Worm (Caenorhabditis elegans) whole organism, L1 larva: Measurements from ENCODE around the gene K02E10.7.

Source experiments
- Y116A8C.19 ChIP-seq: sonication (generic microtip); optimal IDR thresholded peaks from 2 replicates; lab custom pipeline; 2016; ENCODE audit warnings: missing compliant biosample characterization, missing genetic modification characterization, borderline replicate concordance
- alr-1 ChIP-seq: fragments of 200-800 bp; sonication (Bioruptor generic); optimal IDR thresholded peaks from 2 replicates; lab custom pipeline; 2018; ENCODE audit warnings: borderline replicate concordance, mild to moderate bottlenecking, missing genetic modification characterization, missing compliant biosample characterization
- ceh-82 ChIP-seq, 3 experiments: fragments of 150-350 bp in 1 of 3; sonication (generic microtip) in 2 of 3; optimal IDR thresholded peaks; 2 replicates each; lab custom pipeline; 2014 to 2017; ENCODE audit warnings: missing biosample characterization in 3 of 3, missing genetic modification characterization in 3 of 3
- ceh-90 ChIP-seq: sonication (generic microtip); optimal IDR thresholded peaks from 2 replicates; lab custom pipeline; 2016; ENCODE audit warnings: missing genetic modification characterization, missing compliant biosample characterization
- ces-1 ChIP-seq: fragments of 150-350 bp; optimal IDR thresholded peaks from 2 replicates; lab custom pipeline; 2014; ENCODE audit warnings: missing biosample characterization, missing genetic modification reagents, missing genetic modification characterization
- dpl-1 ChIP-seq, 3 experiments: fragments of 150-350 bp in 2 of 3; sonication (generic microtip) in 1 of 3; optimal IDR thresholded peaks; 2 replicates each; lab custom pipeline; 2014 to 2017; ENCODE audit warnings: missing biosample characterization in 3 of 3, missing genetic modification characterization in 3 of 3, missing genetic modification reagents in 3 of 3
- dsc-1 ChIP-seq: sonication (generic microtip); optimal IDR thresholded peaks from 2 replicates; lab custom pipeline; 2016; ENCODE audit warnings: mild to moderate bottlenecking, missing genetic modification characterization, missing compliant biosample characterization
- ets-5 ChIP-seq: fragments of 200-800 bp; sonication (Bioruptor generic); IDR thresholded peaks from 2 replicates; pipeline ENCODE4 v1.3.6; 2022; ENCODE audit warnings: missing genetic modification characterization, missing compliant biosample characterization
- fkh-10 ChIP-seq: sonication (generic microtip); optimal IDR thresholded peaks from 2 replicates; lab custom pipeline; 2017; ENCODE audit warnings: missing biosample characterization, missing genetic modification reagents, missing genetic modification characterization
- fkh-8 ChIP-seq: sonication (generic microtip); optimal IDR thresholded peaks from 2 replicates; lab custom pipeline; 2016; ENCODE audit warnings: mild to moderate bottlenecking, missing genetic modification characterization, missing compliant biosample characterization
- fos-1 ChIP-seq: fragments of 150-350 bp; optimal IDR thresholded peaks from 2 replicates; lab custom pipeline; 2014; ENCODE audit warnings: missing biosample characterization, missing genetic modification characterization
- hlh-17 ChIP-seq: fragments of 200-800 bp; sonication (Bioruptor generic); optimal IDR thresholded peaks from 2 replicates; lab custom pipeline; 2018; ENCODE audit warnings: missing genetic modification characterization, mild to moderate bottlenecking, missing compliant biosample characterization, moderate library complexity, borderline replicate concordance
- hlh-4 ChIP-seq: sonication (generic microtip); optimal IDR thresholded peaks from 2 replicates; lab custom pipeline; 2016; ENCODE audit warnings: mild to moderate bottlenecking, missing genetic modification characterization, missing compliant biosample characterization
- lin-13 ChIP-seq: fragments of 150-350 bp; optimal IDR thresholded peaks from 2 replicates; lab custom pipeline; 2014; ENCODE audit warnings: missing biosample characterization, missing genetic modification reagents, missing genetic modification characterization
- lin-14 ChIP-seq: fragments of 200-800 bp; sonication (Bioruptor generic); optimal IDR thresholded peaks from 2 replicates; lab custom pipeline; 2018; ENCODE audit warnings: mild to moderate bottlenecking, missing genetic modification characterization, moderate library complexity, missing compliant biosample characterization
- lin-35 ChIP-seq, 2 experiments: fragments of 150-350 bp; optimal IDR thresholded peaks; 2 replicates each; lab custom pipeline; 2014; ENCODE audit warnings: missing biosample characterization in 2 of 2, missing genetic modification characterization in 2 of 2, missing genetic modification reagents in 2 of 2
- mdl-1 ChIP-seq, 2 experiments: fragments of 150-350 bp; optimal IDR thresholded peaks; 2 replicates each; lab custom pipeline; 2014 to 2017; ENCODE audit warnings: missing biosample characterization in 2 of 2, missing genetic modification characterization in 2 of 2, inconsistent platforms in 1 of 2
- mef-2 ChIP-seq: fragments of 150-350 bp; optimal IDR thresholded peaks from 2 replicates; lab custom pipeline; 2014; ENCODE audit warnings: missing biosample characterization, missing genetic modification characterization
- nhr-11 ChIP-seq: fragments of 150-350 bp; optimal IDR thresholded peaks from 2 replicates; lab custom pipeline; 2014; ENCODE audit warnings: missing biosample characterization, missing genetic modification characterization
- nhr-19 ChIP-seq: fragments of 200-800 bp; sonication (Bioruptor generic); conservative IDR thresholded peaks from 2 replicates; pipeline ENCODE4 v1.3.6; 2022; ENCODE audit warnings: missing genetic modification characterization, missing compliant biosample characterization
- nhr-20 ChIP-seq: sonication (generic microtip); optimal IDR thresholded peaks from 2 replicates; lab custom pipeline; 2016; ENCODE audit warnings: mild to moderate bottlenecking, missing genetic modification characterization, missing compliant biosample characterization
- nhr-28 ChIP-seq: fragments of 150-350 bp; optimal IDR thresholded peaks from 2 replicates; lab custom pipeline; 2014; ENCODE audit warnings: missing biosample characterization, missing genetic modification characterization
- nhr-47 ChIP-seq: sonication (generic microtip); optimal IDR thresholded peaks from 2 replicates; lab custom pipeline; 2016; ENCODE audit warnings: mild to moderate bottlenecking, missing genetic modification characterization, moderate library complexity, missing compliant biosample characterization
- nhr-71 ChIP-seq: sonication (generic microtip); optimal IDR thresholded peaks from 2 replicates; lab custom pipeline; 2016; ENCODE audit warnings: mild to moderate bottlenecking, missing genetic modification characterization, moderate library complexity, missing compliant biosample characterization
- nhr-77 ChIP-seq: fragments of 150-350 bp; optimal IDR thresholded peaks from 2 replicates; lab custom pipeline; 2014; ENCODE audit warnings: missing biosample characterization, missing genetic modification characterization
- nhr-85 ChIP-seq: sonication (generic microtip); peaks from one replicate; lab custom pipeline; 2016; ENCODE audit warnings: missing genetic modification characterization, inconsistent platforms, missing compliant biosample characterization
- nhr-90 ChIP-seq: sonication (generic microtip); optimal IDR thresholded peaks from 2 replicates; lab custom pipeline; 2016; ENCODE audit warnings: mild to moderate bottlenecking, missing genetic modification characterization, missing compliant biosample characterization; ENCODE audit not compliant: poor library complexity
- rnt-1 ChIP-seq: sonication (generic microtip); optimal IDR thresholded peaks from 2 replicates; lab custom pipeline; 2016; ENCODE audit warnings: mild to moderate bottlenecking, missing genetic modification characterization, moderate library complexity, missing compliant biosample characterization
- skn-1 ChIP-seq: fragments of 150-350 bp; optimal IDR thresholded peaks from 2 replicates; lab custom pipeline; 2014; ENCODE audit warnings: missing biosample characterization, missing genetic modification characterization
- snu-23 ChIP-seq: sonication (generic microtip); optimal IDR thresholded peaks from 2 replicates; lab custom pipeline; 2016; ENCODE audit warnings: missing genetic modification characterization, missing compliant biosample characterization
- swsn-7 ChIP-seq: sonication (generic microtip); optimal IDR thresholded peaks from 2 replicates; lab custom pipeline; 2016; ENCODE audit warnings: missing genetic modification characterization, missing compliant biosample characterization
- unc-130 ChIP-seq: fragments of 150-350 bp; optimal IDR thresholded peaks from 2 replicates; lab custom pipeline; 2017; ENCODE audit warnings: missing biosample characterization, missing genetic modification characterization, inconsistent platforms
- unc-62 ChIP-seq: fragments of 150-350 bp; optimal IDR thresholded peaks from 2 replicates; lab custom pipeline; 2014; ENCODE audit warnings: missing biosample characterization, missing genetic modification reagents, missing genetic modification characterization
- unc-86 ChIP-seq: sonication (generic microtip); optimal IDR thresholded peaks from 2 replicates; lab custom pipeline; 2016; ENCODE audit warnings: missing genetic modification characterization, missing compliant biosample characterization
- vab-15 ChIP-seq: sonication (generic microtip); optimal IDR thresholded peaks from 2 replicates; lab custom pipeline; 2017; ENCODE audit warnings: missing genotype, mild to moderate bottlenecking, missing genetic modification characterization, missing compliant biosample characterization
- xbp-1 ChIP-seq: sonication (generic microtip); optimal IDR thresholded peaks from 2 replicates; lab custom pipeline; 2016; ENCODE audit warnings: missing genetic modification characterization, missing compliant biosample characterization
- zag-1 ChIP-seq: fragments of 150-350 bp; optimal IDR thresholded peaks from 2 replicates; lab custom pipeline; 2014; ENCODE audit warnings: missing biosample characterization, missing genetic modification characterization
- ztf-11 ChIP-seq, 2 experiments: sonication (generic microtip); optimal IDR thresholded peaks; 2 replicates each; lab custom pipeline; 2016 to 2017; ENCODE audit warnings: missing genetic modification characterization in 2 of 2, missing biosample characterization in 1 of 2, missing compliant biosample characterization in 1 of 2

K02E10.7 gene

DNA sequence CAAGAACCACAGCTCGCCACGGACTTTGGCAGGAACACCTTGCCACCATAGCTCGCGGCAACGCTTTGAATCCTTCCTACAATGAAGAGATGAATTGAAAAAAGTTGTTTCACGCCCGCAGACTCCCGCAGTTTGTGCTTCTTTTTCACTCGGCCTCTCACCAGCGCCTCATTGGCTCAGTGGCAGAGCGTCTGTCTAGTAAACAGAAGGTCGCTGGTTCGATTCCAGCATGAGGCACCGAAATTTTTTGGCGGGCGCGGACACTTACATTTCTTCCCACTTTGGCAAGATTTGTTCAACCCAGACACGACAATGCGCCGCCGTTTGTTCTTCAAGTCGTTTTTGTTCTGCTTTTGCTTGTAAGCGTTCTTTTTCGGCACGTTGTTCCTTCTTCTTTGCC lies 19.5 kb upstream of the K02E10.7 start:
- TF ChIP-seq fkh-10 (peak; percentile 59), nhr-47 (peak; percentile 51), nhr-85 (tag; lab: Kevin White, UChicago) (peak; percentile 47), skn-1 (peak; percentile 78), nhr-20 (tag; lab: Kevin White, UChicago) (peak; percentile 26), rnt-1 (tag; lab: Kevin White, UChicago) (peak; percentile 52), fos-1 (tag; lab: Kevin White, UChicago) (no peak), lin-35 (GFP tag; optimal IDR thresholded peaks at IDR 0.05; lab: Kevin White, UChicago) (peak in 1 of 2 experiments; percentile 44), nhr-28 (tag; lab: Kevin White, UChicago) (no peak), nhr-19 (GFP tag; lab: Robert Waterston, UW) (0 out of 2 replicates have a peak, but pooled peaks have one; percentile 33), unc-62 (GFP tag; lab: Kevin White, UChicago) (no peak), ceh-90 (tag; lab: Kevin White, UChicago) (no peak), fkh-8 (tag; lab: Kevin White, UChicago) (peak; percentile 7), vab-15 (tag; lab: Kevin White, UChicago) (no peak), mef-2 (no peak), dsc-1 (tag; lab: Kevin White, UChicago) (peak; percentile 23), dpl-1 (GFP tag; optimal IDR thresholded peaks at IDR 0.05; lab: Kevin White, UChicago) (peak in 1 of 3 experiments; percentile 1), ztf-11 (tag; optimal IDR thresholded peaks at IDR 0.05; lab: Kevin White, UChicago) (no peak), ces-1 (GFP tag; lab: Kevin White, UChicago) (no peak), nhr-71 (tag; lab: Kevin White, UChicago) (peak; percentile 53), nhr-77 (peak; percentile 7), swsn-7 (tag; lab: Kevin White, UChicago) (peak; percentile 32), ceh-82 (tag; optimal IDR thresholded peaks at IDR 0.05; lab: Kevin White, UChicago) (peak in 2 of 3 experiments; percentile 47 to 52), nhr-11 (no peak), unc-130 (tag; lab: Kevin White, UChicago) (no peak), hlh-4 (tag; lab: Kevin White, UChicago) (no peak), xbp-1 (tag; lab: Kevin White, UChicago) (peak; percentile 17), mdl-1 (tag; optimal IDR thresholded peaks at IDR 0.05; lab: Kevin White, UChicago) (peak in 1 of 2 experiments; percentile 11), lin-14 (GFP tag; lab: Kevin White, UChicago) (peak; percentile 47), nhr-90 (peak; percentile 38), zag-1 (tag; lab: Kevin White, UChicago) (no peak), snu-23 (GFP tag; lab: Kevin White, UChicago) (peak; percentile 57)

DNA sequence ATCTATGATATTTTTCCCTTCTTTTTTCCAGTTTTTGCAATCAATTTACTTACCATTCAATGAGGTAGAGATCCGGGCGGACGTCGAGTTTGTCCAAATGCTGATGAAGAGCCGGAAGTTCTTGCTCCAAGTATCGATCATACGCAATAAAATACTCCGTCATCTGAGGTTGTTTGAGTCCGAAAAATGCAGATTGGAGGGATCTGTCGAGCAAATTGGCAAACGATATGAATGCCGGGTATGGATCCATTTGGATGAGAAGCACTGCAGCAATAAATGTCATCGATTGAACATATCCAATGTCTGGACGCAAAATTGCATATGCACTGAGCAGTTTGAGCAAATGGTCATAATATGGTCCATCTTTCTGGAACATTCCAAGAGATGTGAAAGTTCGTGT lies 18.8 kb upstream of the K02E10.7 start:
- TF ChIP-seq alr-1 (tag; lab: Kevin White, UChicago) = peak; percentile 96
- no peak for TF ChIP-seq ets-5 (GFP tag; lab: Robert Waterston, UW)
- TF ChIP-seq, all 84 proteins: peak for 1

DNA sequence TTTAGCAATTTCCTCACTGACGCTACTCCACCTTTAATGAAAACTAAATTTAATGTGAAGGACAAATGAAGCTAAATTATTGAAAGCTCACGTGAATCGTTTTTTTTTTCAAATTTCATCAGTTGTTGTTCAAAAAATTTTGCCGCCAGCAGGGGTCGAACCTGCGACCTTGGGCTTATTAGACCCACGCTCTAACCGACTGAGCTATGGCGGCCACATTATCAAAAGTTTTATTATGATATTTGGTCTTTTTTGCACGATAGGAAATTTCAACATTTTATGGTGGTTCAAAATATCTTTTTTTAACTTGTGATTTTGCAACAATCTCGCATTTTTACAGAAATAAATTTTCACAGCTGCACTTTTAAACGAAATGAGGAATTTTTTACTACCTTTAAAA lies 17.7 kb upstream of the K02E10.7 start:
- TF ChIP-seq unc-86 (tag; lab: Kevin White, UChicago) = no peak

ce11 chrX:2522658-2523057 lies 14.3 kb upstream of the K02E10.7 start:
- no peak for TF ChIP-seq lin-13
- no peak for TF ChIP-seq hlh-17 (GFP tag; lab: Kevin White, UChicago)
- TF ChIP-seq fkh-10 = peak; percentile 52
- TF ChIP-seq lin-14 (GFP tag; lab: Kevin White, UChicago) = peak; percentile 19
- TF ChIP-seq unc-130 (tag; lab: Kevin White, UChicago) = no peak
- TF ChIP-seq Y116A8C.19 (tag; lab: Kevin White, UChicago) = no peak
- TF ChIP-seq nhr-19 (GFP tag; lab: Robert Waterston, UW) = no peak
